Worm (Caenorhabditis elegans) whole organism, L2 larva: ENCODE data around the gene dyf-6.

Source experiments
- ZK546.5 ChIP-seq: sonication (generic microtip); optimal IDR thresholded peaks from 2 replicates; lab custom pipeline; 2017; ENCODE audit warnings: missing biosample characterization, missing genetic modification characterization
- ama-1 ChIP-seq: fragments of 150-350 bp; optimal IDR thresholded peaks from 2 replicates; lab custom pipeline; 2018; ENCODE audit warnings: inconsistent platforms
- egl-27 ChIP-seq: sonication (generic microtip); optimal IDR thresholded peaks from 3 replicates; lab custom pipeline; 2017; ENCODE audit warnings: missing biosample characterization, missing genetic modification reagents, missing genetic modification characterization
- mdl-1 ChIP-seq, 2 experiments: fragments of 150-350 bp in 1 of 2; sonication (generic microtip) in 1 of 2; optimal IDR thresholded peaks; 2 replicates each; lab custom pipeline; 2017; ENCODE audit warnings: missing biosample characterization in 2 of 2, missing genetic modification characterization in 2 of 2
- nhr-237 ChIP-seq: fragments of 150-350 bp; optimal IDR thresholded peaks from 2 replicates; lab custom pipeline; 2014; ENCODE audit warnings: missing biosample characterization, missing genetic modification characterization
- nhr-25 ChIP-seq: fragments of 150-350 bp; sonication (generic microtip); optimal IDR thresholded peaks from 3 replicates; lab custom pipeline; 2014; ENCODE audit warnings: missing biosample characterization, missing genetic modification characterization
- skn-1 ChIP-seq: sonication (generic microtip); optimal IDR thresholded peaks from 2 replicates; lab custom pipeline; 2017; ENCODE audit warnings: missing biosample characterization, missing genetic modification characterization
- unc-62 ChIP-seq: fragments of 150-350 bp; optimal IDR thresholded peaks from 2 replicates; lab custom pipeline; 2014; ENCODE audit warnings: missing biosample characterization, missing genetic modification reagents, missing genetic modification characterization
- zag-1 ChIP-seq: fragments of 150-350 bp; optimal IDR thresholded peaks from 2 replicates; lab custom pipeline; 2014; ENCODE audit warnings: missing biosample characterization, missing genetic modification characterization
- ztf-11 ChIP-seq: sonication (generic microtip); optimal IDR thresholded peaks from 2 replicates; lab custom pipeline; 2017; ENCODE audit warnings: missing biosample characterization, missing genetic modification characterization

DNA sequence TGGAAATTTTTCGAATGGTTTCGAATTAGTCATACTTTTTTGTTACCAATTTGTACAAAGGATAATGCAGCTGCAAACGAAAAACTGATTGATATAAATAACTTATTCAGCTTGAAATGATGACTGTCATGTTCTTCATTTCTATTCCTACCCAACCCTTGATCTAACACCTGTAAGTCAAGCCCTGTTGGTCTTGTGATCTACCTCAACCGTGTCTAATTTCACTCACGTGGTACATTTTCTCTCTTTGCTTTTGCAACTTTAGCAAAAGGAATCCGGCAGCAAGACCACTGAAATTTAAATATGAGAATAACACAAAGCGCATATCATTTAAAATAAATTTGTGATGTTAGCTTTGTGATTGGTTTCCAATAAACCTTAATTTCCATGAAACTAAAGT lies 17.7 kb upstream of the dyf-6 start:
- TF ChIP-seq zag-1 (tag; lab: Kevin White, UChicago) (no peak), nhr-237 (no peak), egl-27 (tag; lab: Kevin White, UChicago) (no peak), unc-62 (GFP tag; lab: Kevin White, UChicago) (no peak), ZK546.5 (tag; lab: Kevin White, UChicago) (no peak), ztf-11 (tag; lab: Kevin White, UChicago) (no peak), mdl-1 (tag; optimal IDR thresholded peaks at IDR 0.05; lab: Kevin White, UChicago) (no peak), skn-1 (tag; lab: Kevin White, UChicago) (no peak), ama-1 (no peak), nhr-25 (tag; lab: Kevin White, UChicago) (no peak)
